Fruit fly (Drosophila melanogaster) whole organism, embryonic: Measurements from ENCODE around the gene CG7781.

Experiments
- Atf6 ChIP-seq: fragments of 200-800 bp; sonication (Bioruptor generic); IDR thresholded peaks from 2 replicates; pipeline ENCODE4 v1.3.6; 2022; ENCODE audit warnings: missing biosample characterization, missing genetic modification characterization
- Bdp1 ChIP-seq: fragments of 200-800 bp; sonication (Bioruptor generic); optimal IDR thresholded peaks from 3 replicates; lab custom pipeline; 2016; ENCODE audit warnings: missing biosample characterization, missing genetic modification characterization
- Blimp-1 ChIP-seq: fragments of 200-800 bp; sonication (Bioruptor generic); optimal IDR thresholded peaks from 3 replicates; lab custom pipeline; 2018; ENCODE audit warnings: missing biosample characterization, missing genetic modification characterization, mild to moderate bottlenecking, moderate library complexity, missing genetic modification reagents
- C15 ChIP-seq: fragments of 200-800 bp; sonication (Bioruptor generic); IDR thresholded peaks from 3 replicates; pipeline ENCODE4 v1.3.6; 2022; ENCODE audit warnings: missing biosample characterization, missing genetic modification characterization
- CG10431 ChIP-seq: fragments of 200-800 bp; sonication (Bioruptor generic); optimal IDR thresholded peaks from 3 replicates; lab custom pipeline; 2018; ENCODE audit warnings: missing biosample characterization, mild to moderate bottlenecking, missing genetic modification characterization
- CG13894 ChIP-seq: fragments of 200-800 bp; sonication (Bioruptor generic); optimal IDR thresholded peaks from 3 replicates; lab custom pipeline; 2018; ENCODE audit warnings: missing biosample characterization, mild to moderate bottlenecking, missing genetic modification characterization, moderate library complexity
- CG14050 ChIP-seq: fragments of 200-800 bp; sonication (Bioruptor generic); IDR thresholded peaks from 3 replicates; pipeline ENCODE4 v1.3.6; 2022; ENCODE audit warnings: missing biosample characterization, missing genetic modification characterization
- CG14441 ChIP-seq: fragments of 200-800 bp; sonication (Bioruptor generic); IDR thresholded peaks from 2 replicates; pipeline ENCODE4 v1.3.6; 2022; ENCODE audit warnings: missing biosample characterization, missing genetic modification characterization
- CG14965 ChIP-seq: fragments of 200-800 bp; sonication (Bioruptor generic); optimal IDR thresholded peaks from 2 replicates; lab custom pipeline; 2016; ENCODE audit warnings: missing biosample characterization, missing genetic modification characterization, borderline replicate concordance
- CG15269 ChIP-seq: fragments of 200-800 bp; sonication (Bioruptor generic); optimal IDR thresholded peaks from 2 replicates; lab custom pipeline; 2018; ENCODE audit warnings: missing biosample characterization, mild to moderate bottlenecking, missing genetic modification characterization, moderate library complexity
- CG18599 ChIP-seq: fragments of 200-800 bp; sonication (Bioruptor generic); optimal IDR thresholded peaks from 3 replicates; lab custom pipeline; 2017; ENCODE audit warnings: missing biosample characterization, missing genetic modification characterization, mild to moderate bottlenecking, moderate library complexity, missing genetic modification reagents
- CG31224 ChIP-seq: fragments of 200-800 bp; sonication (Bioruptor generic); IDR thresholded peaks from 2 replicates; pipeline ENCODE4 v1.3.6; 2022; ENCODE audit warnings: missing biosample characterization, missing genetic modification characterization
- CG4360 ChIP-seq: fragments of 200-800 bp; sonication (Bioruptor generic); IDR thresholded peaks from 2 replicates; pipeline ENCODE4 v1.3.6; 2022; ENCODE audit warnings: missing biosample characterization, missing genetic modification characterization
- CG6272 ChIP-seq: fragments of 200-800 bp; sonication (Bioruptor generic); IDR thresholded peaks from 2 replicates; pipeline ENCODE4 v1.3.6; 2022; ENCODE audit warnings: missing biosample characterization, missing genetic modification characterization
- CG6791 ChIP-seq: fragments of 200-800 bp; sonication (Bioruptor generic); IDR thresholded peaks from 3 replicates; pipeline ENCODE4 v1.3.6; 2022; ENCODE audit warnings: missing biosample characterization, missing genetic modification characterization; ENCODE audit not compliant: partially characterized antibody
- CG7556 ChIP-seq: fragments of 200-800 bp; sonication (Bioruptor generic); optimal IDR thresholded peaks from 2 replicates; lab custom pipeline; 2017; ENCODE audit warnings: missing biosample characterization, mild to moderate bottlenecking, missing genetic modification characterization
- CG7745 ChIP-seq: fragments of 200-800 bp; sonication (Bioruptor generic); optimal IDR thresholded peaks from 2 replicates; lab custom pipeline; 2018; ENCODE audit warnings: missing biosample characterization, mild to moderate bottlenecking, missing genetic modification characterization, moderate library complexity
- HmgD ChIP-seq: fragments of 200-800 bp; sonication (Bioruptor generic); optimal IDR thresholded peaks from 3 replicates; lab custom pipeline; 2016; ENCODE audit warnings: missing biosample characterization, missing genetic modification characterization
- Med ChIP-seq: fragments of 200-800 bp; sonication (Bioruptor generic); peaks from one replicate; lab custom pipeline; 2016; ENCODE audit warnings: missing biosample characterization, missing genetic modification characterization, mild to moderate bottlenecking, inconsistent platforms, moderate library complexity
- NFAT ChIP-seq: fragments of 200-800 bp; sonication (Bioruptor generic); IDR thresholded peaks from 2 replicates; pipeline ENCODE4 v1.3.6; 2022; ENCODE audit warnings: missing biosample characterization, missing genetic modification characterization
- NK7.1 ChIP-seq: fragments of 200-800 bp; sonication (Bioruptor generic); optimal IDR thresholded peaks from 3 replicates; lab custom pipeline; 2016; ENCODE audit warnings: missing biosample characterization, missing genetic modification characterization
- Rfx ChIP-seq: fragments of 200-800 bp; sonication (Bioruptor generic); IDR thresholded peaks from 2 replicates; pipeline ENCODE4 v1.3.6; 2022; ENCODE audit warnings: missing biosample characterization, missing genetic modification characterization
- Sry-δ ChIP-seq: fragments of 200-800 bp; sonication (Bioruptor generic); optimal IDR thresholded peaks from 2 replicates; lab custom pipeline; 2016; ENCODE audit warnings: missing biosample characterization, missing genetic modification characterization
- Trl ChIP-seq, 3 experiments: fragments of >200 bp in 2 of 3; fragments of 200-800 bp in 1 of 3; sonication (Bioruptor generic) in 1 of 3; optimal IDR thresholded peaks; 2 replicates in 1 of 3; 3 replicates in 2 of 3; lab custom pipeline; 2016 to 2017; ENCODE audit warnings: missing biosample characterization in 1 of 3, missing genetic modification characterization in 1 of 3
- bbx ChIP-seq: fragments of 200-800 bp; sonication (Bioruptor generic); IDR thresholded peaks from 2 replicates; pipeline ENCODE4 v1.3.6; 2022; ENCODE audit warnings: missing biosample characterization, missing genetic modification characterization; ENCODE audit not compliant: partially characterized antibody
- cg ChIP-seq: fragments of 200-800 bp; sonication (Bioruptor generic); optimal IDR thresholded peaks from 3 replicates; lab custom pipeline; 2019; ENCODE audit warnings: missing biosample characterization, mild to moderate bottlenecking, missing genetic modification characterization, moderate library complexity
- chinmo ChIP-seq: fragments of 200-800 bp; sonication (Bioruptor generic); IDR thresholded peaks from 4 replicates; pipeline ENCODE4 v1.3.6; 2022; ENCODE audit warnings: missing biosample characterization, missing genetic modification characterization; ENCODE audit not compliant: partially characterized antibody
- chm ChIP-seq: fragments of 200-800 bp; sonication (Bioruptor generic); IDR thresholded peaks from 2 replicates; pipeline ENCODE4 v1.3.6; 2022; ENCODE audit warnings: missing biosample characterization, missing genetic modification characterization
- crol ChIP-seq: fragments of 200-800 bp; sonication (Bioruptor generic); IDR thresholded peaks from 2 replicates; pipeline ENCODE4 v1.3.6; 2022; ENCODE audit warnings: missing biosample characterization, missing genetic modification characterization
- dpn ChIP-seq, 2 experiments: fragments of 200-800 bp; sonication (Bioruptor generic); optimal IDR thresholded peaks; 3 replicates each; lab custom pipeline; 2016; ENCODE audit warnings: missing biosample characterization in 2 of 2, missing genetic modification characterization in 2 of 2
- gem ChIP-seq: fragments of 200-800 bp; sonication (Bioruptor generic); optimal IDR thresholded peaks from 2 replicates; lab custom pipeline; 2019; ENCODE audit warnings: missing biosample characterization, mild to moderate bottlenecking, missing genetic modification characterization, moderate library complexity
- lola ChIP-seq, 3 experiments: fragments of >200 bp in 2 of 3; fragments of 200-800 bp in 1 of 3; sonication (Bioruptor generic) in 1 of 3; optimal IDR thresholded peaks; 2 replicates each; lab custom pipeline; 2017 to 2019; ENCODE audit warnings: missing biosample characterization in 3 of 3, missing genetic modification characterization in 3 of 3, mild to moderate bottlenecking in 1 of 3, moderate library complexity in 1 of 3
- oc ChIP-seq: fragments of 200-800 bp; sonication (Bioruptor generic); optimal IDR thresholded peaks from 2 replicates; lab custom pipeline; 2018; ENCODE audit warnings: missing biosample characterization, mild to moderate bottlenecking, missing genetic modification characterization, moderate library complexity
- pan ChIP-seq, 4 experiments: fragments of >200 bp in 3 of 4; fragments of 200-800 bp in 1 of 4; sonication (Bioruptor generic) in 1 of 4; optimal IDR thresholded peaks in 3 of 4; IDR thresholded peaks in 1 of 4; 2 replicates each; pipeline versions ENCODE4 v1.3.6 to Lab custom; 2017 to 2022; ENCODE audit warnings: missing biosample characterization in 2 of 4, missing genetic modification characterization in 2 of 4, mixed read lengths in 1 of 4
- row ChIP-seq: fragments of 200-800 bp; sonication (Bioruptor generic); IDR thresholded peaks from 3 replicates; pipeline ENCODE4 v1.3.6; 2022; ENCODE audit warnings: missing biosample characterization, missing genetic modification characterization
- sqz ChIP-seq: fragments of 200-800 bp; sonication (Bioruptor generic); optimal IDR thresholded peaks from 3 replicates; lab custom pipeline; 2018; ENCODE audit warnings: missing biosample characterization, mild to moderate bottlenecking, missing genetic modification characterization
- tup ChIP-seq: fragments of 200-800 bp; sonication (Bioruptor generic); optimal IDR thresholded peaks from 2 replicates; lab custom pipeline; 2016; ENCODE audit warnings: missing biosample characterization, mild to moderate bottlenecking, missing genetic modification characterization, moderate library complexity
- unpg ChIP-seq: fragments of 200-800 bp; sonication (Bioruptor generic); optimal IDR thresholded peaks from 3 replicates; lab custom pipeline; 2018; ENCODE audit warnings: missing biosample characterization, mild to moderate bottlenecking, missing genetic modification characterization, moderate library complexity
- vfl ChIP-seq: fragments of 200-800 bp; sonication (Bioruptor generic); optimal IDR thresholded peaks from 2 replicates; lab custom pipeline; 2016; ENCODE audit warnings: missing biosample characterization, missing genetic modification characterization
- zf30C ChIP-seq: fragments of 200-800 bp; sonication (Bioruptor generic); optimal IDR thresholded peaks from 3 replicates; lab custom pipeline; 2018; ENCODE audit warnings: missing biosample characterization, mild to moderate bottlenecking, missing genetic modification characterization

The CG7781 gene

DNA sequence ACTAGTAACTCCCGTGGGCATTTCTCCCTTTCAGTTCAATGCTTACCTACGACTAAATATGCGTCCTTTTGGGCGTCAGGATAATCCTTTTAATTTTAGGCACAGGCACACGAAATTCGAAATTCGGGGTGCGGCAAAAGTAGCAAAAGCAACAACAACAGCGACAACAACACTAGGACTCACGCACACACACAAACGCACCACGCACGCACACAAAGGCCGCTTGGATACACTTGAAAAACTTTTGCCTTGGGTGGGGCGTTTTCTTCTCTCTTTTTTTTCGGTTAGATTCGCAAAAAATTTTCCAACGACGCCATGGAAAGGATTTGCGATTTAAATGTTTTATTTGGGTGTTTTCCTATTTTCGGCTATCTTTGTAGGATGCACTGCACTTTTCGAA is 28.8 kb downstream of the CG7781 start:
- TF ChIP-seq oc = peak; percentile 22
- TF ChIP-seq Trl (optimal IDR thresholded peaks at IDR 0.05; lab: Kevin White, UChicago) = no peak
- no peak for TF ChIP-seq Trl (GFP tag; optimal IDR thresholded peaks at IDR 0.05; lab: Kevin White, UChicago)
- TF ChIP-seq Med (GFP tag; lab: Kevin White, UChicago) = peak; percentile 41
- no peak for TF ChIP-seq Sry-δ (GFP tag; lab: Kevin White, UChicago)
- no peak for TF ChIP-seq CG14050 (GFP tag; lab: Robert Waterston, UW)
- no peak for TF ChIP-seq CG6272 (GFP tag; lab: Robert Waterston, UW)
- TF ChIP-seq Blimp-1 (GFP tag; lab: Kevin White, UChicago) = no peak
- 0 out of 3 replicates have a peak, but pooled peaks have one; percentile 13 for TF ChIP-seq CG6791 (GFP tag; lab: Robert Waterston, UW)
- no peak for TF ChIP-seq lola (GFP tag; optimal IDR thresholded peaks at IDR 0.05; lab: Kevin White, UChicago)
- peak; percentile 11 for TF ChIP-seq CG7556 (GFP tag; lab: Kevin White, UChicago)
- TF ChIP-seq tup (GFP tag; lab: Kevin White, UChicago) = no peak
- no peak for TF ChIP-seq CG14965
- peak; percentile 33 for TF ChIP-seq sqz
- no peak for TF ChIP-seq Bdp1 (GFP tag; lab: Kevin White, UChicago)
- TF ChIP-seq unpg (GFP tag; lab: Kevin White, UChicago) = no peak
- TF ChIP-seq CG7745 (tag; lab: Kevin White, UChicago) = peak; percentile 14
- TF ChIP-seq pan (optimal IDR thresholded peaks at IDR 0.05; lab: Kevin White, UChicago) = no peak
- no peak for TF ChIP-seq pan (GFP tag; optimal IDR thresholded peaks at IDR 0.05 in 1 of 2, IDR thresholded peaks at IDR 0.05 in 1 of 2)
- TF ChIP-seq cg (GFP tag; lab: Kevin White, UChicago) = peak; percentile 64
- TF ChIP-seq NFAT (GFP tag; lab: Robert Waterston, UW) = 0 out of 2 replicates have a peak, but pooled peaks have one; percentile 9
- 0 out of 2 replicates have a peak, but pooled peaks have one; percentile 22 for TF ChIP-seq Rfx (GFP tag; lab: Robert Waterston, UW)
- TF ChIP-seq CG4360 (GFP tag; lab: Robert Waterston, UW) = peak; percentile 94
- TF ChIP-seq dpn (GFP tag; optimal IDR thresholded peaks at IDR 0.05; lab: Kevin White, UChicago) = no peak
- TF ChIP-seq CG13894 (tag; lab: Kevin White, UChicago) = peak; percentile 24
- peak; percentile 31; the same call in 1 of the 2 replicates for TF ChIP-seq chm (GFP tag; lab: Robert Waterston, UW)
- no peak for TF ChIP-seq CG14441 (GFP tag; lab: Robert Waterston, UW)
- TF ChIP-seq CG18599 (GFP tag; lab: Kevin White, UChicago) = peak; percentile 16
- peak; percentile 25; the same call in 1 of the 3 replicates for TF ChIP-seq row (GFP tag; lab: Robert Waterston, UW)
- no peak for TF ChIP-seq bbx (GFP tag; lab: Robert Waterston, UW)
- no peak for TF ChIP-seq CG10431
- TF ChIP-seq CG31224 = no peak
- no peak for TF ChIP-seq HmgD (GFP tag; lab: Kevin White, UChicago)
- TF ChIP-seq zf30C (GFP tag; lab: Kevin White, UChicago) = peak; percentile 78
- TF ChIP-seq Atf6 (GFP tag; lab: Robert Waterston, UW) = 0 out of 2 replicates have a peak, but pooled peaks have one; percentile 23
- TF ChIP-seq vfl (GFP tag; lab: Kevin White, UChicago) = no peak
- peak; percentile 5 for TF ChIP-seq gem (tag; lab: Kevin White, UChicago)

dm6 chr2L:8294043-8294442 is 31.2 kb downstream of the CG7781 start:
- TF ChIP-seq C15 (GFP tag; lab: Robert Waterston, UW) (no peak), Med (GFP tag; lab: Kevin White, UChicago) (peak; percentile 49), crol (GFP tag; lab: Robert Waterston, UW) (peak; percentile 36; the same call in 1 of the 2 replicates), chinmo (GFP tag; lab: Robert Waterston, UW) (0 out of 4 replicates have a peak, but pooled peaks have one; percentile 56), oc (peak; percentile 84), NK7.1 (GFP tag; lab: Kevin White, UChicago) (no peak), CG15269 (tag; lab: Kevin White, UChicago) (peak; percentile 15)
